Fruit fly (Drosophila melanogaster) whole organism, pupa: ENCODE data around the gene CG2772.

ENCODE experiments used
- CG13204 ChIP-seq: fragments of 200-800 bp; sonication (Bioruptor generic); optimal IDR thresholded peaks from 2 replicates; lab custom pipeline; 2018; ENCODE audit warnings: missing biosample characterization, mild to moderate bottlenecking, missing genetic modification characterization, moderate library complexity
- CG15710 ChIP-seq: fragments of 200-800 bp; sonication (Bioruptor generic); optimal IDR thresholded peaks from 2 replicates; lab custom pipeline; 2018; ENCODE audit warnings: missing biosample characterization, mild to moderate bottlenecking, missing genetic modification characterization, moderate library complexity
- CG32121 ChIP-seq: fragments of 200-800 bp; sonication (Bioruptor generic); IDR thresholded peaks from 2 replicates; pipeline ENCODE4 v1.3.6; 2022; ENCODE audit warnings: missing biosample characterization, missing genetic modification characterization
- CG4496 ChIP-seq: fragments of 200-800 bp; sonication (Bioruptor generic); IDR thresholded peaks from 3 replicates; pipeline ENCODE4 v1.3.6; 2022; ENCODE audit warnings: missing biosample characterization, missing genetic modification characterization
- EcR ChIP-seq: fragments of 200-800 bp; sonication (Bioruptor generic); optimal IDR thresholded peaks from 3 replicates; lab custom pipeline; 2019; ENCODE audit warnings: missing biosample characterization, missing genetic modification characterization, mild to moderate bottlenecking, moderate library complexity, missing genetic modification reagents
- Pif1B ChIP-seq: fragments of 200-800 bp; sonication (Bioruptor generic); optimal IDR thresholded peaks from 3 replicates; lab custom pipeline; 2016; ENCODE audit warnings: missing biosample characterization, missing genetic modification characterization
- fd96Ca ChIP-seq: fragments of 200-800 bp; sonication (Bioruptor generic); IDR thresholded peaks from 3 replicates; pipeline ENCODE4 v1.3.6; 2022; ENCODE audit warnings: missing biosample characterization, missing genetic modification characterization
- gl ChIP-seq: fragments of 200-800 bp; sonication (Bioruptor generic); optimal IDR thresholded peaks from 2 replicates; lab custom pipeline; 2018; ENCODE audit warnings: missing biosample characterization, mild to moderate bottlenecking, missing genetic modification characterization

dm6 chr2L:3452286-3452685, 6.5 kb downstream of the CG2772 start, which contains the start of gene CG12795:
- no peak for TF ChIP-seq CG4496 (GFP tag; lab: Robert Waterston, UW)
- TF ChIP-seq gl (tag; lab: Kevin White, UChicago), result no peak
- no peak for TF ChIP-seq Pif1B (GFP tag; lab: Kevin White, UChicago)
- no peak for TF ChIP-seq fd96Ca
- no peak for TF ChIP-seq EcR
- TF ChIP-seq CG15710 (tag; lab: Kevin White, UChicago), result no peak
- no peak for TF ChIP-seq CG32121 (GFP tag; lab: Robert Waterston, UW)
- TF ChIP-seq CG13204 (GFP tag; lab: Kevin White, UChicago), result no peak
